Fruit fly (Drosophila melanogaster) whole organism, wandering third instar larva: ENCODE data around the gene Mdh2.

ENCODE experiments used
- Abd-B ChIP-seq: fragments of >200 bp; optimal IDR thresholded peaks from 2 replicates; lab custom pipeline; 2017; ENCODE audit warnings: missing biosample characterization, missing genetic modification characterization
- CG32264 ChIP-seq: fragments of 200-800 bp; sonication (Bioruptor generic); optimal IDR thresholded peaks from 2 replicates; lab custom pipeline; 2016; ENCODE audit warnings: missing biosample characterization, missing genetic modification characterization
- CrebA ChIP-seq: fragments of 200-800 bp; sonication (Bioruptor generic); optimal IDR thresholded peaks from 2 replicates; lab custom pipeline; 2016; ENCODE audit warnings: missing biosample characterization, mild to moderate bottlenecking, missing genetic modification characterization, borderline replicate concordance
- Dfd ChIP-seq: fragments of >200 bp; optimal IDR thresholded peaks from 2 replicates; lab custom pipeline; 2017; ENCODE audit warnings: missing biosample characterization, missing genetic modification characterization
- GATAd ChIP-seq: sonication (Bioruptor generic); optimal IDR thresholded peaks from 2 replicates; lab custom pipeline; 2016; ENCODE audit warnings: missing biosample characterization, missing genetic modification characterization
- Hnf4 ChIP-seq: fragments of 200-800 bp; sonication (Bioruptor generic); optimal IDR thresholded peaks from 2 replicates; lab custom pipeline; 2016; ENCODE audit warnings: missing biosample characterization, mild to moderate bottlenecking, missing genetic modification characterization
- Hr78 ChIP-seq: fragments of >200 bp; optimal IDR thresholded peaks from 2 replicates; lab custom pipeline; 2017; ENCODE audit warnings: missing biosample characterization, missing genetic modification characterization
- Hr83 ChIP-seq: fragments of 200-300 bp; sonication (Bioruptor generic); optimal IDR thresholded peaks from 2 replicates; lab custom pipeline; 2016; ENCODE audit warnings: missing biosample characterization, mild to moderate bottlenecking, missing genetic modification characterization, moderate library complexity; ENCODE audit not compliant: poor library complexity, severe bottlenecking
- Jra ChIP-seq: sonication (Bioruptor generic); optimal IDR thresholded peaks from 2 replicates; lab custom pipeline; 2016; ENCODE audit warnings: missing biosample characterization, missing genetic modification characterization
- Mio ChIP-seq: sonication (Bioruptor generic); optimal IDR thresholded peaks from 2 replicates; lab custom pipeline; 2016; ENCODE audit warnings: missing biosample characterization, missing genetic modification characterization
- N ChIP-seq: fragments of >200 bp; optimal IDR thresholded peaks from 2 replicates; lab custom pipeline; 2018; ENCODE audit warnings: missing biosample characterization, missing external identifiers, missing genetic modification characterization
- OdsH ChIP-seq: fragments of 200-800 bp; sonication (Bioruptor generic); optimal IDR thresholded peaks from 2 replicates; lab custom pipeline; 2016; ENCODE audit warnings: missing biosample characterization, mild to moderate bottlenecking, missing genetic modification characterization
- Rel ChIP-seq, 2 experiments: fragments of 200-800 bp; sonication (Bioruptor generic) in 1 of 2; optimal IDR thresholded peaks; 2 replicates in 1 of 2; 3 replicates in 1 of 2; lab custom pipeline; 2016 to 2019; ENCODE audit warnings: mild to moderate bottlenecking in 2 of 2, missing biosample characterization in 2 of 2, missing genetic modification characterization in 2 of 2, moderate library complexity in 1 of 2
- Vsx2 ChIP-seq: fragments of 200-300, 225-300 bp; sonication (Bioruptor generic); optimal IDR thresholded peaks from 2 replicates; lab custom pipeline; 2018; ENCODE audit warnings: missing biosample characterization, missing genetic modification characterization; ENCODE audit not compliant: partially characterized antibody
- br ChIP-seq: fragments of 200-800 bp; sonication (Bioruptor generic); optimal IDR thresholded peaks from 2 replicates; lab custom pipeline; 2016; ENCODE audit warnings: missing biosample characterization, missing genetic modification characterization
- brk ChIP-seq: fragments of 200-800 bp; sonication (Bioruptor generic); optimal IDR thresholded peaks from 2 replicates; lab custom pipeline; 2016; ENCODE audit warnings: missing biosample characterization, mild to moderate bottlenecking, missing genetic modification characterization
- dl ChIP-seq, 2 experiments: fragments of 175-275, 200-275 bp in 1 of 2; fragments of 200-275 bp in 1 of 2; sonication (Bioruptor generic); optimal IDR thresholded peaks; lab custom pipeline; 2018; ENCODE audit warnings: mild to moderate bottlenecking in 2 of 2, missing biosample characterization in 2 of 2, missing genetic modification characterization in 2 of 2, moderate library complexity in 2 of 2; ENCODE audit not compliant: partially characterized antibody in 2 of 2, insufficient read depth in 1 of 2
- dsf ChIP-seq: sonication (Bioruptor generic); optimal IDR thresholded peaks from 2 replicates; lab custom pipeline; 2016; ENCODE audit warnings: missing biosample characterization, missing genetic modification characterization, borderline replicate concordance
- foxo ChIP-seq, 2 experiments: fragments of 200-800 bp; sonication (Bioruptor generic); optimal IDR thresholded peaks; 2 replicates in 1 of 2; 3 replicates in 1 of 2; lab custom pipeline; 2016 to 2017; ENCODE audit warnings: missing biosample characterization in 2 of 2, missing genetic modification characterization in 2 of 2
- h ChIP-seq: fragments of 200-800 bp; sonication (Bioruptor generic); optimal IDR thresholded peaks from 3 replicates; lab custom pipeline; 2016; ENCODE audit warnings: missing biosample characterization, mild to moderate bottlenecking, missing genetic modification characterization
- jim ChIP-seq: fragments of 175-275, 200-325 bp; sonication (Bioruptor generic); optimal IDR thresholded peaks from 2 replicates; lab custom pipeline; 2016; ENCODE audit warnings: missing biosample characterization, mild to moderate bottlenecking, missing genetic modification characterization
- lola ChIP-seq: fragments of >200 bp; optimal IDR thresholded peaks from 2 replicates; lab custom pipeline; 2017; ENCODE audit warnings: missing biosample characterization, missing genetic modification characterization
- pan ChIP-seq: fragments of >200 bp; optimal IDR thresholded peaks from 2 replicates; lab custom pipeline; 2017
- psq ChIP-seq: fragments of 200-800 bp; sonication (Bioruptor generic); optimal IDR thresholded peaks from 3 replicates; lab custom pipeline; 2017; ENCODE audit warnings: missing biosample characterization, mild to moderate bottlenecking, missing genetic modification characterization, moderate library complexity
- rgr ChIP-seq: fragments of 200-800 bp; sonication (Bioruptor generic); optimal IDR thresholded peaks from 3 replicates; lab custom pipeline; 2016; ENCODE audit warnings: missing biosample characterization, mild to moderate bottlenecking, missing genetic modification characterization
- sage ChIP-seq: fragments of 200-800 bp; sonication (Bioruptor generic); optimal IDR thresholded peaks from 2 replicates; lab custom pipeline; 2016; ENCODE audit warnings: missing biosample characterization, mild to moderate bottlenecking, missing genetic modification characterization
- sv ChIP-seq: fragments of 200-800 bp; sonication (Bioruptor generic); optimal IDR thresholded peaks from 3 replicates; lab custom pipeline; 2016; ENCODE audit warnings: missing biosample characterization, missing genetic modification characterization
- usp ChIP-seq: fragments of >200 bp; optimal IDR thresholded peaks from 2 replicates; lab custom pipeline; 2017; ENCODE audit warnings: missing biosample characterization, missing genetic modification characterization

The Mdh2 gene

DNA sequence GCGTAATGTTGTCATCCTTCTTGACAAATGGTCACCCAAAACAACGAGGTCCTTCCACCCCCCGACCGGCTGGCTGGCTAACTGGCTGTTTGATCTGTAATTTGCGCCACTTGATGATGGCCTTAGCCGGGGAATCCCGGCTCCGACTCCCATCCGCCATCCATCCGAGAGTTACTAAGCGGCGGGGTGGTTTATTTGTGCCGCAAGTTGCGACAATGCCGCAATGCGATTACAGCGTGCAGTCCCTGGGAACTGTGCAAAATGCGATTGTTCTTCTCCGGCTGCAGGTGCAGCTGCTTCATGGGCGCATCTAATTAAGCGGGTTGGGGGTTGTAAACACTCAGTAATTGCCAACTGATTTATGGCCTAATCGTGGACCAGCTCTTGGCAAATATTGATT lies 33.8 kb downstream of the Mdh2 start:
- TF ChIP-seq psq (GFP tag; lab: Kevin White, UChicago) (no peak), N (GFP tag; lab: Kevin White, UChicago) (no peak), usp (GFP tag; lab: Kevin White, UChicago) (no peak), brk (GFP tag; lab: Kevin White, UChicago) (no peak), dsf (GFP tag; lab: Kevin White, UChicago) (no peak), Jra (GFP tag; lab: Kevin White, UChicago) (no peak), OdsH (no peak), dl (GFP tag; optimal IDR thresholded peaks at IDR 0.05; lab: Kevin White, UChicago; ENCODE audit: insufficient read depth in 1 of 2, partially characterized antibody in 2 of 2) (no peak), Dfd (no peak), Hr83 (GFP tag; lab: Kevin White, UChicago) (no peak), Vsx2 (no peak)

- TF ChIP-seq brk (GFP tag; lab: Kevin White, UChicago) (no peak), N (GFP tag; lab: Kevin White, UChicago) (no peak), lola (GFP tag; lab: Kevin White, UChicago) (no peak), dl (GFP tag; optimal IDR thresholded peaks at IDR 0.05; lab: Kevin White, UChicago; ENCODE audit: insufficient read depth in 1 of 2, partially characterized antibody in 2 of 2) (no peak), CrebA (no peak), Hnf4 (GFP tag; lab: Kevin White, UChicago) (no peak), GATAd (GFP tag; lab: Kevin White, UChicago) (no peak), jim (GFP tag; lab: Kevin White, UChicago) (no peak), Rel (GFP tag; optimal IDR thresholded peaks at IDR 0.05; lab: Kevin White, UChicago) (no peak), Rel (tag; optimal IDR thresholded peaks at IDR 0.05; lab: Kevin White, UChicago) (no peak)
These were observed 35.4 kb downstream of the Mdh2 start for dm6 chr3R:18261602-18262001.

DNA sequence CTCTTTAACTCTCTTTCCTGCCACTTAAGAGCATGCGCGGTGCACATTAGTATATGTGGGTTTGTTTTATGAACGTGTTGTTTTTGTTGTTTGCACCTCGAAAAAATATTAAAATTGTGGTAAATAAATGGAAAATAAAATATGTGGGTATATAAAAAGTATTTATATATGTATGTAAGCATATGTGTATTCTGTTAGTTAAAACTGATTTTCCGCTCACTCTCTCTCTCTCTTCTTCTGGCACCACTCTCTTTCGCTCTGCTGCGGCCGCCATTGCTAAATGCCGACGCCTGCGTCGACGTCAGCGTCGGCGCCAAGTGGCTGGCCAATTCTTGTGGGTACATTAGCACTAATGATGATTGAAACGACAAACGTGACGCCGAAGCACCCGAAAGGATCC lies 39.1 kb downstream of the Mdh2 start:
- TF ChIP-seq Abd-B (no peak), Rel (GFP tag; optimal IDR thresholded peaks at IDR 0.05; lab: Kevin White, UChicago) (no peak), Rel (tag; optimal IDR thresholded peaks at IDR 0.05; lab: Kevin White, UChicago) (no peak), lola (GFP tag; lab: Kevin White, UChicago) (no peak), h (GFP tag; lab: Kevin White, UChicago) (no peak), CrebA (no peak), sv (GFP tag; lab: Kevin White, UChicago) (no peak), sage (GFP tag; lab: Kevin White, UChicago) (no peak), GATAd (GFP tag; lab: Kevin White, UChicago) (no peak), CG32264 (GFP tag; lab: Kevin White, UChicago) (no peak), brk (GFP tag; lab: Kevin White, UChicago) (no peak), OdsH (no peak), Mio (no peak), Hr83 (GFP tag; lab: Kevin White, UChicago) (no peak), Hr78 (GFP tag; lab: Kevin White, UChicago) (no peak), jim (GFP tag; lab: Kevin White, UChicago) (no peak), usp (GFP tag; lab: Kevin White, UChicago) (no peak), br (GFP tag; lab: Kevin White, UChicago) (no peak), Hnf4 (GFP tag; lab: Kevin White, UChicago) (no peak)

- TF ChIP-seq Vsx2 (peak; percentile 44), dsf (GFP tag; lab: Kevin White, UChicago) (no peak)
These were observed 40.5 kb downstream of the Mdh2 start for dm6 chr3R:18266665-18267064.

- no peak for TF ChIP-seq Hr83 (GFP tag; lab: Kevin White, UChicago)
- no peak for TF ChIP-seq foxo (GFP tag; optimal IDR thresholded peaks at IDR 0.05; lab: Kevin White, UChicago)
- no peak for TF ChIP-seq pan (lab: Kevin White, UChicago)
- no peak for TF ChIP-seq rgr (GFP tag; lab: Kevin White, UChicago)
- TF ChIP-seq Hnf4 (GFP tag; lab: Kevin White, UChicago), result no peak
- TF ChIP-seq usp (GFP tag; lab: Kevin White, UChicago), result no peak
- no peak for TF ChIP-seq Rel (GFP tag; optimal IDR thresholded peaks at IDR 0.05; lab: Kevin White, UChicago)
- TF ChIP-seq Rel (tag; optimal IDR thresholded peaks at IDR 0.05; lab: Kevin White, UChicago), result no peak
- no peak for TF ChIP-seq dsf (GFP tag; lab: Kevin White, UChicago)
These were observed 41.3 kb downstream of the Mdh2 start, which contains the start of gene CG18599 for dm6 chr3R:18267489-18267888. Gene CG18599 (plus strand): TSS chr3R:18267789.
